Worm (Caenorhabditis elegans) whole organism, L1 larva: ENCODE measurements around the gene lin-45.

Experiments used
- C04F5.9 ChIP-seq: sonication (generic microtip); optimal IDR thresholded peaks from 2 replicates; lab custom pipeline; 2016; ENCODE audit warnings: missing genetic modification characterization, missing compliant biosample characterization
- C16A3.4 ChIP-seq: fragments of 150-350 bp; optimal IDR thresholded peaks from 2 replicates; lab custom pipeline; 2014; ENCODE audit warnings: missing biosample characterization, missing genetic modification characterization
- C34B4.2 ChIP-seq: sonication (generic microtip); optimal IDR thresholded peaks from 2 replicates; lab custom pipeline; 2017; ENCODE audit warnings: mild to moderate bottlenecking, missing genetic modification characterization, missing compliant biosample characterization
- aha-1 ChIP-seq: fragments of 150-350 bp; optimal IDR thresholded peaks from 2 replicates; lab custom pipeline; 2014; ENCODE audit warnings: missing biosample characterization, missing genetic modification characterization
- blmp-1 ChIP-seq: fragments of 150-350 bp; optimal IDR thresholded peaks from 2 replicates; lab custom pipeline; 2014; ENCODE audit warnings: missing biosample characterization, missing genetic modification characterization
- ceh-63 ChIP-seq: fragments of 200-800 bp; sonication (Bioruptor generic); optimal IDR thresholded peaks from 2 replicates; lab custom pipeline; 2018; ENCODE audit warnings: mild to moderate bottlenecking, missing genetic modification characterization, missing compliant biosample characterization
- ceh-8 ChIP-seq: fragments of 200-800 bp; sonication (Bioruptor generic); optimal IDR thresholded peaks from 2 replicates; lab custom pipeline; 2018; ENCODE audit warnings: mild to moderate bottlenecking, missing genetic modification characterization, moderate library complexity, missing compliant biosample characterization
- ceh-90 ChIP-seq: sonication (generic microtip); optimal IDR thresholded peaks from 2 replicates; lab custom pipeline; 2016; ENCODE audit warnings: missing genetic modification characterization, missing compliant biosample characterization
- ces-1 ChIP-seq: fragments of 150-350 bp; optimal IDR thresholded peaks from 2 replicates; lab custom pipeline; 2014; ENCODE audit warnings: missing biosample characterization, missing genetic modification reagents, missing genetic modification characterization
- dpl-1 ChIP-seq, 3 experiments: fragments of 150-350 bp in 2 of 3; sonication (generic microtip) in 1 of 3; optimal IDR thresholded peaks; 2 replicates each; lab custom pipeline; 2014 to 2017; ENCODE audit warnings: missing biosample characterization in 3 of 3, missing genetic modification characterization in 3 of 3, missing genetic modification reagents in 3 of 3
- efl-1 ChIP-seq, 4 experiments: fragments of 150-350 bp; optimal IDR thresholded peaks in 3 of 4; peaks in 1 of 4; 1 replicate in 1 of 4; 2 replicates in 3 of 4; lab custom pipeline; 2014; ENCODE audit warnings: missing biosample characterization in 2 of 4, missing genetic modification characterization in 2 of 4, missing genetic modification reagents in 2 of 4
- grh-1 ChIP-seq: fragments of 200-800 bp; sonication (Bioruptor generic); IDR thresholded peaks from 2 replicates; pipeline ENCODE4 v1.3.6; 2022; ENCODE audit warnings: missing genetic modification reagents, missing genetic modification characterization, missing compliant biosample characterization
- hlh-17 ChIP-seq: fragments of 200-800 bp; sonication (Bioruptor generic); optimal IDR thresholded peaks from 2 replicates; lab custom pipeline; 2018; ENCODE audit warnings: missing genetic modification characterization, mild to moderate bottlenecking, missing compliant biosample characterization, moderate library complexity, borderline replicate concordance
- hpl-2 ChIP-seq: fragments of 150-350 bp; optimal IDR thresholded peaks from 2 replicates; lab custom pipeline; 2014; ENCODE audit warnings: missing biosample characterization, missing genetic modification reagents, missing genetic modification characterization
- irx-1 ChIP-seq: sonication (generic microtip); optimal IDR thresholded peaks from 2 replicates; lab custom pipeline; 2016; ENCODE audit warnings: missing genetic modification characterization, missing compliant biosample characterization
- lin-35 ChIP-seq, 2 experiments: fragments of 150-350 bp; optimal IDR thresholded peaks; 2 replicates each; lab custom pipeline; 2014; ENCODE audit warnings: missing biosample characterization in 2 of 2, missing genetic modification characterization in 2 of 2, missing genetic modification reagents in 2 of 2
- lsy-2 ChIP-seq, 2 experiments: fragments of 150-350 bp; optimal IDR thresholded peaks; 2 replicates each; lab custom pipeline; 2014; ENCODE audit warnings: missing biosample characterization in 2 of 2, missing genetic modification characterization in 2 of 2
- mdl-1 ChIP-seq, 2 experiments: fragments of 150-350 bp; optimal IDR thresholded peaks; 2 replicates each; lab custom pipeline; 2014 to 2017; ENCODE audit warnings: missing biosample characterization in 2 of 2, missing genetic modification characterization in 2 of 2, inconsistent platforms in 1 of 2
- nhr-11 ChIP-seq: fragments of 150-350 bp; optimal IDR thresholded peaks from 2 replicates; lab custom pipeline; 2014; ENCODE audit warnings: missing biosample characterization, missing genetic modification characterization
- nhr-12 ChIP-seq: sonication (generic microtip); optimal IDR thresholded peaks from 2 replicates; lab custom pipeline; 2017; ENCODE audit warnings: missing biosample characterization, missing genetic modification characterization
- nhr-20 ChIP-seq: sonication (generic microtip); optimal IDR thresholded peaks from 2 replicates; lab custom pipeline; 2016; ENCODE audit warnings: mild to moderate bottlenecking, missing genetic modification characterization, missing compliant biosample characterization
- nhr-71 ChIP-seq: sonication (generic microtip); optimal IDR thresholded peaks from 2 replicates; lab custom pipeline; 2016; ENCODE audit warnings: mild to moderate bottlenecking, missing genetic modification characterization, moderate library complexity, missing compliant biosample characterization
- nhr-76 ChIP-seq: sonication (generic microtip); optimal IDR thresholded peaks from 2 replicates; lab custom pipeline; 2017; ENCODE audit warnings: missing biosample characterization, missing genetic modification characterization
- nhr-84 ChIP-seq: sonication (generic microtip); optimal IDR thresholded peaks from 2 replicates; lab custom pipeline; 2017; ENCODE audit warnings: missing biosample characterization, missing genetic modification characterization
- nhr-85 ChIP-seq: sonication (generic microtip); peaks from one replicate; lab custom pipeline; 2016; ENCODE audit warnings: missing genetic modification characterization, inconsistent platforms, missing compliant biosample characterization
- nhr-90 ChIP-seq: sonication (generic microtip); optimal IDR thresholded peaks from 2 replicates; lab custom pipeline; 2016; ENCODE audit warnings: mild to moderate bottlenecking, missing genetic modification characterization, missing compliant biosample characterization; ENCODE audit not compliant: poor library complexity
- swsn-7 ChIP-seq: sonication (generic microtip); optimal IDR thresholded peaks from 2 replicates; lab custom pipeline; 2016; ENCODE audit warnings: missing genetic modification characterization, missing compliant biosample characterization
- tlp-1 ChIP-seq: fragments of 150-350 bp; optimal IDR thresholded peaks from 2 replicates; lab custom pipeline; 2014; ENCODE audit warnings: missing biosample characterization, missing genetic modification characterization
- vab-15 ChIP-seq: sonication (generic microtip); optimal IDR thresholded peaks from 2 replicates; lab custom pipeline; 2017; ENCODE audit warnings: missing genotype, mild to moderate bottlenecking, missing genetic modification characterization, missing compliant biosample characterization
- xbp-1 ChIP-seq: sonication (generic microtip); optimal IDR thresholded peaks from 2 replicates; lab custom pipeline; 2016; ENCODE audit warnings: missing genetic modification characterization, missing compliant biosample characterization
- zag-1 ChIP-seq: fragments of 150-350 bp; optimal IDR thresholded peaks from 2 replicates; lab custom pipeline; 2014; ENCODE audit warnings: missing biosample characterization, missing genetic modification characterization
- ztf-11 ChIP-seq, 2 experiments: sonication (generic microtip); optimal IDR thresholded peaks; 2 replicates each; lab custom pipeline; 2016 to 2017; ENCODE audit warnings: missing genetic modification characterization in 2 of 2, missing biosample characterization in 1 of 2, missing compliant biosample characterization in 1 of 2

lin-45 gene

DNA sequence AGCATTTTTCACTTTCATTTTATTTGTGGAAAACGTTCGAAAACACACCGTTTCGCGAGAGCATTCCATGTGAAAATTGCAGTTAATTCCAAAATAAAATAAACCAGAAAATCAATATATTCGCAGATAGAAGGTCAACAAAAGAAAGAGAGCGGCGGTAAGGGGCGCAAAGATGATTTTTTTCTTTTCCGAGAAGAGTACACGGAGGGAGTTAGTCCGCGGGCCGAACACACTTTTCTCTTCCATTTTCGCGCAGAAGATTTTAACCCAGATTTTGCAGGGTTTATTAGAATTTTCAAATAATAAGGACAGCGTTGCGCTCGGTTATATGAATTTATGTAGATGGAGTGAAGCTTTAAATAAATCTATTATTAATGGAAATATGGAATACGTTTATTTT, 720 bp downstream of the lin-45 start (continued):
- TF ChIP-seq C04F5.9 (tag; lab: Kevin White, UChicago) (peak; percentile 9), C16A3.4 (tag; lab: Kevin White, UChicago) (peak; percentile 20), nhr-12 (no peak), nhr-76 (tag; lab: Kevin White, UChicago) (no peak), lin-35 (GFP tag; optimal IDR thresholded peaks at IDR 0.05; lab: Kevin White, UChicago) (peak in 1 of 2 experiments; percentile 20), nhr-85 (tag; lab: Kevin White, UChicago) (peak; percentile 58), nhr-90 (peak; percentile 47), ces-1 (GFP tag; lab: Kevin White, UChicago) (no peak), ztf-11 (tag; optimal IDR thresholded peaks at IDR 0.05; lab: Kevin White, UChicago) (peak in 1 of 2 experiments; percentile 47), vab-15 (tag; lab: Kevin White, UChicago) (no peak), xbp-1 (tag; lab: Kevin White, UChicago) (peak; percentile 36)

DNA sequence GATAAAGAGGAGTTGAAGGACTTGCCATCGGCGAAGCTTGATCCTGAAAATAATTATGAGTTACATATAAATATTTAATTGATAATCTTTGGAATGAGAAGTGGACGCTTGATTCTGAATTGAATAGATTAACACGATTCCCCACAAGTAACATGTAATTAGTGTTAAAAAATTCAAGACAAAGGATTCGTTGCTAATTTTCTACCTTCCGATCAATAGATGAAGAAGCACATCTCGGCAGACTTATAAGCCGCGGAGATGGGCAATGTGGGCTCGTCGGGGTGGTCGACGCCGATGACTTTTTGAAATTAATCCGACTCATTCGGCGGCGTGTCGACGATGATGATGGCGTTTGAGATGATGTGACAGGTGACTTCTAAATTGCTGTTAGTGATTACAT, 1.3 kb downstream of the lin-45 start:
- TF ChIP-seq lsy-2 (tag; optimal IDR thresholded peaks at IDR 0.05; lab: Kevin White, UChicago) (no peak), vab-15 (tag; lab: Kevin White, UChicago) (no peak), lin-35 (GFP tag; optimal IDR thresholded peaks at IDR 0.05; lab: Kevin White, UChicago) (no peak), efl-1 (optimal IDR thresholded peaks at IDR 0.05; lab: Kevin White, UChicago) (no peak), efl-1 (GFP tag; optimal IDR thresholded peaks at IDR 0.05 in 1 of 2; lab: Kevin White, UChicago) (peak in 1 of 2 experiments; percentile 76), dpl-1 (GFP tag; optimal IDR thresholded peaks at IDR 0.05; lab: Kevin White, UChicago) (no peak)

DNA sequence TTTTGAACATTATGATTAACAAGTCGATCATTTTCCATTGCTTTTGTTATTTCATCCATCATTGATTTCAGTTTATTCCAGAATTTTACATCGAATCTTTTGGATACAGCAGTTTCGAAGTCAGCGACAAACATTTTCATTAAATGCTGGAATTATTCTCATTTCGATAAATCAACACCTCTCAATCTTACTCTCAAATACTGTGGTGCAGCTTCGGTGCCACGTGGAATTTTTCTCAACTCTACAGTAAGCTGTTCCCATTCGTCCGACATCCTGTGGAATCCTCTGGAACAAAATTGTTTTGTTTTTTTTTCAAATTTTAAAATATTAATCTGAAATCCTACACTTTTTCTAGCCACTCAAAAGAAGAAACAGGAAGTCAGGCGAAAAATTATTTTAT, 6.2 kb downstream of the lin-45 start, which contains the start of gene smg-7:
smg-7 (minus strand) TSS at position 285 of the 400 bp plus-strand sequence.
- TF ChIP-seq nhr-84 (tag; lab: Kevin White, UChicago) (no peak), nhr-85 (tag; lab: Kevin White, UChicago) (peak; percentile 31), ceh-8 (no peak)

DNA sequence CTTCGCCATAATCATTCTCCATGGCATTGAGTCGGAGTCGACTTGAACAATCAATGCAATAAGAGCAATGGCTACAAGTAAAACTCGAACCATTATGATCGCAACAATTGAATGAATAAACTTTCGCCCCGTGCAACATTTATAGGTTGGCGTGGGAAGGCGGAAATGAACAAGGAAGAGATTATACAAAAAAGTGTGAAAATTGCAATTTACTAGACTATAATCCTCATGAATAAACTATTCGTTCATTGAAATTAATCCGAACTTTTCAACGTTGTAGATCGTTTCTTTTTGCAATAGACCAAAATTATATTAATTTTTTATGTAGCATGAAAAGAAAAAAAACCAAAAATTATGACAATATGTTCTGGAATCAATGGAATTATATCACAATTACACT, 8.2 kb downstream of the lin-45 start, which contains the start of gene Y73B6A.3:
Y73B6A.3 (minus strand) TSS at position 101 of the 400 bp plus-strand sequence.
- TF ChIP-seq nhr-20 (tag; lab: Kevin White, UChicago) (no peak), mdl-1 (tag; optimal IDR thresholded peaks at IDR 0.05; lab: Kevin White, UChicago) (no peak), hpl-2 (GFP tag; lab: Kevin White, UChicago) (no peak), ceh-63 (GFP tag; lab: Kevin White, UChicago) (no peak), ceh-8 (no peak), ceh-90 (no peak), tlp-1 (tag; lab: Kevin White, UChicago) (no peak), C34B4.2 (tag; lab: Kevin White, UChicago) (no peak), nhr-71 (tag; lab: Kevin White, UChicago) (no peak), grh-1 (GFP tag; lab: Robert Waterston, UW) (no peak), swsn-7 (tag; lab: Kevin White, UChicago) (no peak), blmp-1 (tag; lab: Kevin White, UChicago) (no peak), irx-1 (tag; lab: Kevin White, UChicago) (no peak), dpl-1 (GFP tag; optimal IDR thresholded peaks at IDR 0.05; lab: Kevin White, UChicago) (no peak), nhr-11 (tag; lab: Kevin White, UChicago) (no peak), zag-1 (tag; lab: Kevin White, UChicago) (no peak), lin-35 (GFP tag; optimal IDR thresholded peaks at IDR 0.05; lab: Kevin White, UChicago) (no peak), aha-1 (tag; lab: Kevin White, UChicago) (no peak), hlh-17 (no peak)
